Worm (Caenorhabditis elegans) whole organism, L1 larva: ENCODE measurements around the gene T22F3.8.
"Not testable (repeated sequence)": the region's sequence is repeated elsewhere in the genome, so short reads cannot be mapped to it uniquely, and the experiment has no call there.

Experiments
- sptf-1 ChIP-seq: fragments of 150-350 bp; optimal IDR thresholded peaks from 2 replicates; lab custom pipeline; 2014; ENCODE audit warnings: missing biosample characterization, missing genetic modification characterization
- sup-37 ChIP-seq: fragments of 200-800 bp; sonication (Bioruptor generic); optimal IDR thresholded peaks from 2 replicates; lab custom pipeline; 2018; ENCODE audit warnings: mild to moderate bottlenecking, missing genetic modification characterization, missing compliant biosample characterization

ce11 chrV:3572408-3572807 is 32.8 kb downstream of the T22F3.8 start, which contains the start of gene F40C5.1:
- TF ChIP-seq sptf-1 (tag; lab: Kevin White, UChicago); sup-37 (GFP tag; lab: Kevin White, UChicago): not testable (repeated sequence)
